Worm (Caenorhabditis elegans) whole organism, L3 larva: ENCODE measurements around the gene rpb-6.

ENCODE experiments used
- ceh-16 ChIP-seq: sonication (generic microtip); optimal IDR thresholded peaks from 2 replicates; lab custom pipeline; 2017; ENCODE audit warnings: missing biosample characterization, missing genetic modification characterization
- fkh-10 ChIP-seq: sonication (generic microtip); optimal IDR thresholded peaks from 2 replicates; lab custom pipeline; 2017; ENCODE audit warnings: missing biosample characterization, missing genetic modification reagents, missing genetic modification characterization
- fos-1 ChIP-seq: fragments of 150-350 bp; optimal IDR thresholded peaks from 2 replicates; lab custom pipeline; 2014; ENCODE audit warnings: missing biosample characterization, missing genetic modification characterization
- nfya-1 ChIP-seq: sonication (generic microtip); optimal IDR thresholded peaks from 2 replicates; lab custom pipeline; 2017; ENCODE audit warnings: missing genetic modification characterization, mild to moderate bottlenecking, missing compliant biosample characterization, antibody characterized with exemption, moderate library complexity; ENCODE audit not compliant: insufficient read depth
- nhr-11 ChIP-seq: fragments of 150-350 bp; optimal IDR thresholded peaks from 2 replicates; lab custom pipeline; 2014; ENCODE audit warnings: missing biosample characterization, missing genetic modification characterization
- nhr-28 ChIP-seq: fragments of 150-350 bp; optimal IDR thresholded peaks from 2 replicates; lab custom pipeline; 2014; ENCODE audit warnings: missing biosample characterization, missing genetic modification characterization

DNA sequence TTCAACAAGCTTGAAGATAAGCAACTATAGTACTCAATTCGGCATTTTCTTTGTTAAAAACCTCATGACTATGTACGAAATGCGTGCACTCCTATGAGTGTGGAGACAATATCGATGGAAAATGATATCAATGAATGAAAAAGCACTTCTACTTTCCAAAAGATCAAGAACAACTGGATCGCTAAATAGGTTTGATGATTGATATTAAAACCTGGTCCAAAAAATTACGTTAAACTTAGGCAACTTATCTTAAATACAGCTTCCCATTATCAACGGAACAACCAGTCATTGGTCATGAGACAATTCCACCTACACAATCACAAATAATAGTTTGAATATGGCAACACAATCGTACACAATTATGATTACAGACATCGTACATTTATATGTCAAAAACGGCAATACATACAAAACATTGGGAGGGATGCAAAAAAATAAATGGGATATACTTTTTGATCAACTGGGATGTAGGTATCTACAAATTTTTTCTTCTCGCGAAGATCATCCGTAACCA lies 19.5 kb upstream of the rpb-6 start:
- TF ChIP-seq nhr-11 (tag; lab: Kevin White, UChicago) (no peak), fos-1 (tag; lab: Kevin White, UChicago) (no peak), nfya-1 (tag; lab: Kevin White, UChicago) (no peak), ceh-16 (no peak), nhr-28 (tag; lab: Kevin White, UChicago) (no peak), fkh-10 (GFP tag; lab: Kevin White, UChicago) (no peak)
